Fruit fly (Drosophila melanogaster) whole organism, embryonic: ENCODE data around the gene Tsp5D.

Source experiments
- Antp ChIP-seq: fragments of 200-800 bp; sonication (Bioruptor generic); optimal IDR thresholded peaks from 3 replicates; lab custom pipeline; 2016; ENCODE audit warnings: missing biosample characterization, missing genetic modification characterization
- Atf-2 ChIP-seq: fragments of 200-800 bp; sonication (Bioruptor generic); optimal IDR thresholded peaks from 2 replicates; lab custom pipeline; 2016; ENCODE audit warnings: missing biosample characterization, missing genetic modification characterization
- Bgb ChIP-seq: fragments of 200-800 bp; sonication (Bioruptor generic); IDR thresholded peaks from 2 replicates; pipeline ENCODE4 v1.3.6; 2022; ENCODE audit warnings: missing biosample characterization, missing genetic modification characterization; ENCODE audit not compliant: partially characterized antibody
- CG10147 ChIP-seq: fragments of 200-800 bp; sonication (Bioruptor generic); optimal IDR thresholded peaks from 2 replicates; lab custom pipeline; 2019; ENCODE audit warnings: missing biosample characterization, mild to moderate bottlenecking, missing genetic modification characterization, moderate library complexity
- CG10979 ChIP-seq: fragments of 200-800 bp; sonication (Bioruptor generic); optimal IDR thresholded peaks from 2 replicates; lab custom pipeline; 2018; ENCODE audit warnings: missing biosample characterization, mild to moderate bottlenecking, missing genetic modification characterization, moderate library complexity
- CG11398 ChIP-seq: fragments of 200-800 bp; sonication (Bioruptor generic); optimal IDR thresholded peaks from 2 replicates; lab custom pipeline; 2016; ENCODE audit warnings: missing biosample characterization, missing genetic modification characterization
- CG12104 ChIP-seq: fragments of 200-800 bp; sonication (Bioruptor generic); optimal IDR thresholded peaks from 3 replicates; lab custom pipeline; 2016; ENCODE audit warnings: missing biosample characterization, missing genetic modification characterization
- CG12744 ChIP-seq: fragments of 200-800 bp; sonication (Bioruptor generic); optimal IDR thresholded peaks from 2 replicates; lab custom pipeline; 2016; ENCODE audit warnings: missing biosample characterization, missing genetic modification characterization
- CG13296 ChIP-seq: fragments of 200-800 bp; sonication (Bioruptor generic); optimal IDR thresholded peaks from 3 replicates; lab custom pipeline; 2018; ENCODE audit warnings: missing biosample characterization, mild to moderate bottlenecking, missing genetic modification characterization
- CG14710 ChIP-seq: fragments of 200-800 bp; sonication (Bioruptor generic); optimal IDR thresholded peaks from 3 replicates; lab custom pipeline; 2019; ENCODE audit warnings: missing biosample characterization, mild to moderate bottlenecking, missing genetic modification characterization, moderate library complexity
- CG17328 ChIP-seq: fragments of 200-800 bp; sonication (Bioruptor generic); IDR thresholded peaks from 2 replicates; pipeline ENCODE4 v1.3.6; 2022; ENCODE audit warnings: missing biosample characterization, missing genetic modification characterization
- CG18262 ChIP-seq: fragments of 200-800 bp; optimal IDR thresholded peaks from 3 replicates; lab custom pipeline; 2019; ENCODE audit warnings: missing biosample characterization, mild to moderate bottlenecking, missing genetic modification characterization, moderate library complexity
- CG1832 ChIP-seq: fragments of 200-800 bp; sonication (Bioruptor generic); optimal IDR thresholded peaks from 2 replicates; lab custom pipeline; 2017; ENCODE audit warnings: missing biosample characterization, mild to moderate bottlenecking, missing genetic modification characterization, inconsistent platforms
- CG2202 ChIP-seq: fragments of 200-800 bp; sonication (Bioruptor generic); optimal IDR thresholded peaks from 2 replicates; lab custom pipeline; 2018; ENCODE audit warnings: missing biosample characterization, mild to moderate bottlenecking, missing genetic modification characterization
- CG3163 ChIP-seq: fragments of 200-800 bp; sonication (Bioruptor generic); optimal IDR thresholded peaks from 3 replicates; lab custom pipeline; 2016; ENCODE audit warnings: missing biosample characterization, missing genetic modification characterization
- CG3726 ChIP-seq: fragments of 200-800 bp; sonication (Bioruptor generic); IDR thresholded peaks from 3 replicates; pipeline ENCODE4, ENCODE4 v1.3.6; 2022; ENCODE audit warnings: missing biosample characterization, missing genetic modification characterization
- CG4854 ChIP-seq: fragments of 200-800 bp; sonication (Bioruptor generic); optimal IDR thresholded peaks from 2 replicates; lab custom pipeline; 2016; ENCODE audit warnings: missing biosample characterization, missing genetic modification characterization, inconsistent platforms
- CG6654 ChIP-seq: fragments of 200-800 bp; sonication (Bioruptor generic); optimal IDR thresholded peaks from 2 replicates; lab custom pipeline; 2017; ENCODE audit warnings: missing biosample characterization, mild to moderate bottlenecking, missing genetic modification characterization
- CG7963 ChIP-seq: fragments of 200-800 bp; sonication (Bioruptor generic); IDR thresholded peaks from 3 replicates; pipeline ENCODE4 v1.3.6; 2022; ENCODE audit warnings: missing biosample characterization, missing genetic modification characterization; ENCODE audit not compliant: partially characterized antibody
- CG8944 ChIP-seq: fragments of 200-800 bp; sonication (Bioruptor generic); optimal IDR thresholded peaks from 3 replicates; lab custom pipeline; 2016; ENCODE audit warnings: missing biosample characterization, missing genetic modification characterization
- Chrac-16 ChIP-seq: fragments of 200-800 bp; sonication (Bioruptor generic); optimal IDR thresholded peaks from 3 replicates; lab custom pipeline; 2016; ENCODE audit warnings: missing biosample characterization, missing genetic modification characterization
- Dad ChIP-seq: fragments of 200-800 bp; sonication (Bioruptor generic); optimal IDR thresholded peaks from 3 replicates; lab custom pipeline; 2016; ENCODE audit warnings: missing biosample characterization, missing genetic modification characterization
- Dfd ChIP-seq, 2 experiments: fragments of >200 bp; optimal IDR thresholded peaks; 2 replicates each; lab custom pipeline; 2017; ENCODE audit warnings: missing biosample characterization in 2 of 2, missing genetic modification characterization in 2 of 2
- Doc2 ChIP-seq: fragments of 200-800 bp; sonication (Bioruptor generic); IDR thresholded peaks from 2 replicates; pipeline ENCODE4 v1.3.6; 2022; ENCODE audit warnings: missing biosample characterization, missing genetic modification characterization
- Dref ChIP-seq: fragments of 200-800 bp; sonication (Bioruptor generic); IDR thresholded peaks from 2 replicates; pipeline ENCODE4 v1.3.6; 2022; ENCODE audit warnings: missing biosample characterization, missing genetic modification characterization
- Fer2 ChIP-seq: fragments of 200-800 bp; sonication (Bioruptor generic); optimal IDR thresholded peaks from 2 replicates; lab custom pipeline; 2018; ENCODE audit warnings: missing biosample characterization, mild to moderate bottlenecking, missing genetic modification characterization, moderate library complexity
- HHEX ChIP-seq: fragments of 200-800 bp; sonication (Bioruptor generic); optimal IDR thresholded peaks from 3 replicates; lab custom pipeline; 2017; ENCODE audit warnings: missing biosample characterization, mild to moderate bottlenecking, missing genetic modification characterization, missing genetic modification reagents
- Myb ChIP-seq: fragments of 200-800 bp; sonication (Bioruptor generic); optimal IDR thresholded peaks from 2 replicates; lab custom pipeline; 2016; ENCODE audit warnings: missing biosample characterization, missing genetic modification characterization
- NK7.1 ChIP-seq: fragments of 200-800 bp; sonication (Bioruptor generic); optimal IDR thresholded peaks from 3 replicates; lab custom pipeline; 2016; ENCODE audit warnings: missing biosample characterization, missing genetic modification characterization
- Nf-YB ChIP-seq: fragments of 200-800 bp; sonication (Bioruptor generic); optimal IDR thresholded peaks from 3 replicates; lab custom pipeline; 2019; ENCODE audit warnings: missing biosample characterization, mild to moderate bottlenecking, missing genetic modification characterization, moderate library complexity
- Oli ChIP-seq: fragments of 200-800 bp; sonication (Bioruptor generic); optimal IDR thresholded peaks from 2 replicates; lab custom pipeline; 2018; ENCODE audit warnings: missing biosample characterization, mild to moderate bottlenecking, missing genetic modification characterization, moderate library complexity
- Optix ChIP-seq: fragments of 200-800 bp; sonication (Bioruptor generic); IDR thresholded peaks from 3 replicates; pipeline ENCODE4 v1.3.6; 2022; ENCODE audit warnings: missing biosample characterization, missing genetic modification characterization
- Xrp1 ChIP-seq: fragments of 200-800 bp; sonication (Bioruptor generic); IDR thresholded peaks from 2 replicates; pipeline ENCODE4 v1.3.6; 2022; ENCODE audit warnings: missing biosample characterization, missing genetic modification characterization
- bbx ChIP-seq: fragments of 200-800 bp; sonication (Bioruptor generic); IDR thresholded peaks from 2 replicates; pipeline ENCODE4 v1.3.6; 2022; ENCODE audit warnings: missing biosample characterization, missing genetic modification characterization; ENCODE audit not compliant: partially characterized antibody
- bowl ChIP-seq: fragments of 200-800 bp; sonication (Bioruptor generic); IDR thresholded peaks from 2 replicates; pipeline ENCODE4 v1.3.6; 2022; ENCODE audit warnings: missing biosample characterization, missing genetic modification characterization
- cad ChIP-seq: fragments of >200 bp; optimal IDR thresholded peaks from 2 replicates; lab custom pipeline; 2017; ENCODE audit warnings: missing biosample characterization, missing genetic modification characterization
- croc ChIP-seq: fragments of 200-800 bp; sonication (Bioruptor generic); conservative IDR thresholded peaks from 3 replicates; pipeline ENCODE4 v1.3.6; 2022; ENCODE audit warnings: missing biosample characterization, missing genetic modification characterization
- dimm ChIP-seq: fragments of 200-800 bp; sonication (Bioruptor generic); IDR thresholded peaks from 2 replicates; pipeline ENCODE4 v1.3.6; 2022; ENCODE audit warnings: missing biosample characterization, missing genetic modification characterization
- dysf ChIP-seq: fragments of 200-800 bp; sonication (Bioruptor generic); IDR thresholded peaks from 3 replicates; pipeline ENCODE4 v1.3.6; 2022; ENCODE audit warnings: missing biosample characterization, missing genetic modification characterization
- ems ChIP-seq: fragments of 200-800 bp; sonication (Bioruptor generic); optimal IDR thresholded peaks from 3 replicates; lab custom pipeline; 2016; ENCODE audit warnings: missing biosample characterization, missing genetic modification characterization
- en ChIP-seq: fragments of 200-800 bp; sonication (Bioruptor generic); optimal IDR thresholded peaks from 2 replicates; lab custom pipeline; 2016; ENCODE audit warnings: missing biosample characterization, missing genetic modification characterization
- gro ChIP-seq: fragments of 200-800 bp; sonication (Bioruptor generic); optimal IDR thresholded peaks from 2 replicates; lab custom pipeline; 2016; ENCODE audit warnings: missing biosample characterization, missing genetic modification characterization
- gsb ChIP-seq: fragments of 200-800 bp; sonication (Bioruptor generic); IDR thresholded peaks from 2 replicates; pipeline ENCODE4 v1.3.6; 2022; ENCODE audit warnings: missing biosample characterization, missing genetic modification characterization
- gsb-n ChIP-seq: fragments of 200-800 bp; sonication (Bioruptor generic); optimal IDR thresholded peaks from 3 replicates; lab custom pipeline; 2018; ENCODE audit warnings: missing biosample characterization, mild to moderate bottlenecking, missing genetic modification characterization
- hkb ChIP-seq, 2 experiments: fragments of 200-800 bp in 1 of 2; fragments of >200 bp in 1 of 2; sonication (Bioruptor generic) in 1 of 2; IDR thresholded peaks in 1 of 2; optimal IDR thresholded peaks in 1 of 2; 2 replicates each; pipeline versions ENCODE4 v1.3.6 to Lab custom; 2017 to 2022; ENCODE audit warnings: missing biosample characterization in 1 of 2, missing genetic modification characterization in 1 of 2
- kay ChIP-seq: fragments of 200-800 bp; sonication (Bioruptor generic); optimal IDR thresholded peaks from 2 replicates; lab custom pipeline; 2016; ENCODE audit warnings: missing biosample characterization, missing genetic modification characterization
- pfk ChIP-seq: fragments of 200-800 bp; sonication (Bioruptor generic); optimal IDR thresholded peaks from 2 replicates; lab custom pipeline; 2018; ENCODE audit warnings: missing biosample characterization, mild to moderate bottlenecking, missing genetic modification characterization, moderate library complexity
- pita ChIP-seq: fragments of 200-800 bp; sonication (Bioruptor generic); optimal IDR thresholded peaks from 2 replicates; lab custom pipeline; 2017; ENCODE audit warnings: missing biosample characterization, mild to moderate bottlenecking, missing genetic modification characterization
- sim ChIP-seq: fragments of 200-800 bp; sonication (Bioruptor generic); IDR thresholded peaks from 2 replicates; pipeline ENCODE4 v1.3.6; 2022; ENCODE audit warnings: missing biosample characterization, missing genetic modification characterization
- ssp ChIP-seq: fragments of 200-800 bp; sonication (Bioruptor generic); IDR thresholded peaks from 2 replicates; pipeline ENCODE4 v1.3.6; 2022; ENCODE audit warnings: missing biosample characterization, missing genetic modification characterization
- wek ChIP-seq: fragments of 200-800 bp; sonication (Bioruptor generic); optimal IDR thresholded peaks from 3 replicates; lab custom pipeline; 2018; ENCODE audit warnings: missing biosample characterization, mild to moderate bottlenecking, missing genetic modification characterization, moderate library complexity

The Tsp5D gene

DNA sequence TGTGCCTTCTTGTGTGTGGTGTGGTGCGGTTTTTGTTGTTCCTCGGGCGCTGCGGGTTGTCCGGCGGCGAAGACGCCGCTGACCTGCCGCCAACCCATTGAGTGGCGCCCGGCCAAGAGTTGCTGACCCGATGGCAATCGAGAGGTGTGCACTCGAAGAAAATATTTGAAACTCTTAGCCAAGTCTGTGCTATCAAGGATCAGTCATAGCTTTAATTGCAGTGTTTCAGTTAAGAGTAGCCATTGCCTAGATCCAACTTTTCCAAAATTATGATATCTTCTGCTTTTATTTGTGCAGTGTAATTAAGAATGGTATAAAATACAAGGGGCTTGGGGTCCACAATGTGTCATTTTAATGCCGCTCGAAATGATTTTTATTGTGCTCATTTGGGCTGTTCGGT is 50.0 kb downstream of the Tsp5D start (continued):
- no peak for TF ChIP-seq CG12104 (GFP tag; lab: Kevin White, UChicago)
- peak; percentile 47; the same call in 2 of the 3 replicates for TF ChIP-seq croc (GFP tag; lab: Robert Waterston, UW)
- peak; percentile 67 for TF ChIP-seq CG17328 (GFP tag; lab: Robert Waterston, UW)
- peak; percentile 75 for TF ChIP-seq Xrp1
- TF ChIP-seq CG10147 (GFP tag; lab: Kevin White, UChicago), result no peak
- TF ChIP-seq CG4854, result no peak
- no peak for TF ChIP-seq cad (GFP tag; lab: Kevin White, UChicago)
- no peak for TF ChIP-seq Doc2 (GFP tag; lab: Robert Waterston, UW)
- TF ChIP-seq Myb (GFP tag; lab: Kevin White, UChicago), result peak; percentile 3
- TF ChIP-seq bbx, result no peak
- TF ChIP-seq CG6654 (GFP tag; lab: Kevin White, UChicago), result peak; percentile 31
- no peak for TF ChIP-seq kay (GFP tag; lab: Kevin White, UChicago)
- TF ChIP-seq Oli (tag; lab: Kevin White, UChicago), result peak; percentile 58
- TF ChIP-seq Atf-2 (GFP tag; lab: Kevin White, UChicago), result peak; percentile 46
- no peak for TF ChIP-seq CG13296
- TF ChIP-seq dysf (GFP tag; lab: Robert Waterston, UW), result peak; percentile 61; the same call in 2 of the 3 replicates
- no peak for TF ChIP-seq CG3163 (GFP tag; lab: Kevin White, UChicago)
- TF ChIP-seq NK7.1 (GFP tag; lab: Kevin White, UChicago), result no peak
- no peak for TF ChIP-seq ssp (GFP tag; lab: Robert Waterston, UW)
- TF ChIP-seq gsb-n, result peak; percentile 31
- TF ChIP-seq gro (GFP tag; lab: Kevin White, UChicago), result no peak
- TF ChIP-seq bowl, result no peak
- no peak for TF ChIP-seq Dfd (GFP tag; optimal IDR thresholded peaks at IDR 0.05; lab: Kevin White, UChicago)
- no peak for TF ChIP-seq gsb (GFP tag; lab: Robert Waterston, UW)
- peak; percentile 73 for TF ChIP-seq CG10979 (tag; lab: Kevin White, UChicago)
- no peak for TF ChIP-seq pfk
- TF ChIP-seq dimm, result no peak
- no peak for TF ChIP-seq pita (GFP tag; lab: Kevin White, UChicago)
- TF ChIP-seq CG11398 (GFP tag; lab: Kevin White, UChicago), result no peak
- TF ChIP-seq ems, result peak; percentile 10
- TF ChIP-seq CG3726, result 0 out of 3 replicates have a peak, but pooled peaks have one; percentile 20
- peak; percentile 19 for TF ChIP-seq CG8944 (GFP tag; lab: Kevin White, UChicago)
- TF ChIP-seq Dref (GFP tag; lab: Robert Waterston, UW), result no peak
- no peak for TF ChIP-seq Nf-YB (GFP tag; lab: Kevin White, UChicago)
- no peak for TF ChIP-seq Dad (GFP tag; lab: Kevin White, UChicago)
- TF ChIP-seq CG14710 (tag; lab: Kevin White, UChicago), result peak; percentile 57
- TF ChIP-seq Bgb, result no peak
- TF ChIP-seq Fer2, result no peak
- no peak for TF ChIP-seq CG7963 (GFP tag; lab: Robert Waterston, UW)
- TF ChIP-seq CG2202 (tag; lab: Kevin White, UChicago), result peak; percentile 50
- TF ChIP-seq Optix (GFP tag; lab: Robert Waterston, UW), result peak; percentile 65
- peak; percentile 62 for TF ChIP-seq Chrac-16 (GFP tag; lab: Kevin White, UChicago)
- no peak for TF ChIP-seq CG12744 (GFP tag; lab: Kevin White, UChicago)
- TF ChIP-seq CG1832 (GFP tag; lab: Kevin White, UChicago), result no peak
- peak; percentile 75 for TF ChIP-seq CG18262 (tag; lab: Kevin White, UChicago)
- TF ChIP-seq hkb (optimal IDR thresholded peaks at IDR 0.05; lab: Kevin White, UChicago), result no peak
- TF ChIP-seq hkb (GFP tag; IDR thresholded peaks at IDR 0.05; lab: Robert Waterston, UW), result no peak
- TF ChIP-seq HHEX (GFP tag; lab: Kevin White, UChicago), result no peak
- TF ChIP-seq wek (GFP tag; lab: Kevin White, UChicago), result no peak
- TF ChIP-seq sim (GFP tag; lab: Robert Waterston, UW), result 0 out of 2 replicates have a peak, but pooled peaks have one; percentile 55
- no peak for TF ChIP-seq en (GFP tag; lab: Kevin White, UChicago)
- TF ChIP-seq Antp (GFP tag; lab: Kevin White, UChicago), result peak; percentile 9
